Fruit fly (Drosophila melanogaster) S2 (cell line): ENCODE results near the gene rno.

ENCODE experiments used
- CG8478 ChIP-seq: fragments of >200 bp; optimal IDR thresholded peaks from 2 replicates; lab custom pipeline; 2018
- CTCF ChIP-seq, 2 experiments: fragments of >200 bp; optimal IDR thresholded peaks; 2 replicates each; lab custom pipeline; 2018

DNA sequence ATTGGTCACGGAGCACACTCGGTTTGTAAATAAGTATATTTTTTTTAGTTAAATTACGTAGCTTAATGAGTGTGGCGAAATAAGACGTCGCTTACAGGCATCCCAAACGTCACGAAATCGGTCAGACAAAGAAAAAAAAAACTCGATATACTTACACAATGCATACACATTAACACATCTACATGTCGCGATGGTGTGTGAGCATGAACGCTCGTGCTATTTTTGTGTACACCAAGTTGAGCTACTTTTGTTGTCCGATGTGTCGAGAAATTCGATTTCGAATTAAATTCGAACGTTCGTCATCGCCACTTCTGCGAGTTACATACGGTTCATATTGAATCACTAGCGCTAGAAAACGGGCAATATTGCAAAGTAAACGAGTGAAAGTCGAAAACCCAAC, 25.6 kb upstream of the rno start:
- TF ChIP-seq CG8478 (lab: Kevin White, UChicago) = no peak
- no peak for TF ChIP-seq CTCF (optimal IDR thresholded peaks at IDR 0.05; lab: Kevin White, UChicago)
